Fruit fly (Drosophila melanogaster) whole organism, embryonic: ENCODE results near the gene CG6066.

Experiments
- ATbp ChIP-seq: fragments of 200-800 bp; sonication (Bioruptor generic); optimal IDR thresholded peaks from 2 replicates; lab custom pipeline; 2017; ENCODE audit warnings: missing biosample characterization, mild to moderate bottlenecking, missing genetic modification characterization, missing genetic modification reagents
- Asciz ChIP-seq: fragments of 200-800 bp; sonication (Bioruptor generic); optimal IDR thresholded peaks from 2 replicates; lab custom pipeline; 2017; ENCODE audit warnings: missing biosample characterization, mild to moderate bottlenecking, missing genetic modification characterization, missing genetic modification reagents
- Atf-2 ChIP-seq: fragments of 200-800 bp; sonication (Bioruptor generic); optimal IDR thresholded peaks from 2 replicates; lab custom pipeline; 2016; ENCODE audit warnings: missing biosample characterization, missing genetic modification characterization
- Awh ChIP-seq: fragments of 200-800 bp; sonication (Bioruptor generic); IDR thresholded peaks from 2 replicates; pipeline ENCODE4, ENCODE4 v1.3.6; 2022; ENCODE audit warnings: missing biosample characterization, missing genetic modification characterization
- Bgb ChIP-seq: fragments of 200-800 bp; sonication (Bioruptor generic); IDR thresholded peaks from 2 replicates; pipeline ENCODE4 v1.3.6; 2022; ENCODE audit warnings: missing biosample characterization, missing genetic modification characterization; ENCODE audit not compliant: partially characterized antibody
- Blimp-1 ChIP-seq: fragments of 200-800 bp; sonication (Bioruptor generic); optimal IDR thresholded peaks from 3 replicates; lab custom pipeline; 2018; ENCODE audit warnings: missing biosample characterization, missing genetic modification characterization, mild to moderate bottlenecking, moderate library complexity, missing genetic modification reagents
- CG1233 ChIP-seq: fragments of 200-800 bp; sonication (Bioruptor generic); optimal IDR thresholded peaks from 4 replicates; lab custom pipeline; 2018; ENCODE audit warnings: missing biosample characterization, mild to moderate bottlenecking, missing genetic modification characterization
- CG13894 ChIP-seq: fragments of 200-800 bp; sonication (Bioruptor generic); optimal IDR thresholded peaks from 3 replicates; lab custom pipeline; 2018; ENCODE audit warnings: missing biosample characterization, mild to moderate bottlenecking, missing genetic modification characterization, moderate library complexity
- CG15514 ChIP-seq: fragments of 200-800 bp; sonication (Bioruptor generic); optimal IDR thresholded peaks from 3 replicates; lab custom pipeline; 2017; ENCODE audit warnings: missing biosample characterization, missing genetic modification characterization, mild to moderate bottlenecking, moderate library complexity, missing genetic modification reagents
- CG17361 ChIP-seq: fragments of 200-800 bp; sonication (Bioruptor generic); IDR thresholded peaks from 3 replicates; pipeline ENCODE4 v1.3.6; 2022; ENCODE audit warnings: missing biosample characterization, missing genetic modification characterization
- CG17912 ChIP-seq: fragments of 200-800 bp; sonication (Bioruptor generic); optimal IDR thresholded peaks from 2 replicates; lab custom pipeline; 2018; ENCODE audit warnings: missing biosample characterization, mild to moderate bottlenecking, missing genetic modification characterization
- CG18599 ChIP-seq: fragments of 200-800 bp; sonication (Bioruptor generic); optimal IDR thresholded peaks from 3 replicates; lab custom pipeline; 2017; ENCODE audit warnings: missing biosample characterization, missing genetic modification characterization, mild to moderate bottlenecking, moderate library complexity, missing genetic modification reagents
- CG2120 ChIP-seq: fragments of 200-800 bp; sonication (Bioruptor generic); optimal IDR thresholded peaks from 3 replicates; lab custom pipeline; 2016; ENCODE audit warnings: missing biosample characterization, missing genetic modification characterization
- CG32767 ChIP-seq: fragments of 200-800 bp; sonication (Bioruptor generic); IDR thresholded peaks from 2 replicates; pipeline ENCODE4 v1.3.6; 2022; ENCODE audit warnings: missing biosample characterization, missing genetic modification characterization
- CG33213 ChIP-seq: fragments of 200-800 bp; sonication (Bioruptor generic); optimal IDR thresholded peaks from 3 replicates; lab custom pipeline; 2016; ENCODE audit warnings: missing biosample characterization, missing genetic modification characterization
- CG6689 ChIP-seq: fragments of 200-800 bp; sonication (Bioruptor generic); IDR thresholded peaks from 2 replicates; pipeline ENCODE4 v1.3.6; 2022; ENCODE audit warnings: missing biosample characterization, missing genetic modification characterization
- CG6813 ChIP-seq: fragments of 200-800 bp; sonication (Bioruptor generic); optimal IDR thresholded peaks from 2 replicates; lab custom pipeline; 2017; ENCODE audit warnings: missing biosample characterization, missing genetic modification characterization, mild to moderate bottlenecking, moderate library complexity, missing genetic modification reagents
- CHES-1-like ChIP-seq: fragments of 200-800 bp; sonication (Bioruptor generic); optimal IDR thresholded peaks from 2 replicates; lab custom pipeline; 2016; ENCODE audit warnings: missing biosample characterization, missing genetic modification characterization
- Dbx ChIP-seq: fragments of 200-800 bp; sonication (Bioruptor generic); IDR thresholded peaks from 3 replicates; pipeline ENCODE4 v1.3.6; 2022; ENCODE audit warnings: missing biosample characterization, missing genetic modification characterization
- Eip74EF ChIP-seq, 2 experiments: fragments of 200-800 bp in 1 of 2; fragments of >200 bp in 1 of 2; sonication (Bioruptor generic) in 1 of 2; optimal IDR thresholded peaks; 2 replicates each; lab custom pipeline; 2017 to 2019; ENCODE audit warnings: missing biosample characterization in 2 of 2, missing genetic modification characterization in 2 of 2, mild to moderate bottlenecking in 1 of 2, moderate library complexity in 1 of 2
- Fer3 ChIP-seq: fragments of 200-800 bp; sonication (Bioruptor generic); optimal IDR thresholded peaks from 2 replicates; lab custom pipeline; 2018; ENCODE audit warnings: missing biosample characterization, mild to moderate bottlenecking, missing genetic modification characterization, moderate library complexity
- HHEX ChIP-seq: fragments of 200-800 bp; sonication (Bioruptor generic); optimal IDR thresholded peaks from 3 replicates; lab custom pipeline; 2017; ENCODE audit warnings: missing biosample characterization, mild to moderate bottlenecking, missing genetic modification characterization, missing genetic modification reagents
- HLH4C ChIP-seq: fragments of 200-800 bp; sonication (Bioruptor generic); IDR thresholded peaks from 3 replicates; pipeline ENCODE4 v1.3.6; 2022; ENCODE audit warnings: missing biosample characterization, missing genetic modification characterization; ENCODE audit not compliant: partially characterized antibody
- Max ChIP-seq: fragments of 200-800 bp; sonication (Bioruptor generic); optimal IDR thresholded peaks from 2 replicates; lab custom pipeline; 2016; ENCODE audit warnings: missing biosample characterization, mild to moderate bottlenecking, missing genetic modification characterization
- Med ChIP-seq: fragments of 200-800 bp; sonication (Bioruptor generic); peaks from one replicate; lab custom pipeline; 2016; ENCODE audit warnings: missing biosample characterization, missing genetic modification characterization, mild to moderate bottlenecking, inconsistent platforms, moderate library complexity
- Meics ChIP-seq: fragments of 200-800 bp; sonication (Bioruptor generic); optimal IDR thresholded peaks from 2 replicates; lab custom pipeline; 2017; ENCODE audit warnings: missing biosample characterization, mild to moderate bottlenecking, missing genetic modification characterization
- NC2α ChIP-seq: fragments of 200-800 bp; sonication (Bioruptor generic); optimal IDR thresholded peaks from 2 replicates; lab custom pipeline; 2016; ENCODE audit warnings: missing biosample characterization, missing genetic modification characterization
- PHDP ChIP-seq: fragments of 200-800 bp; sonication (Bioruptor generic); optimal IDR thresholded peaks from 3 replicates; lab custom pipeline; 2018; ENCODE audit warnings: missing biosample characterization, mild to moderate bottlenecking, missing genetic modification characterization, moderate library complexity
- Rfx ChIP-seq: fragments of 200-800 bp; sonication (Bioruptor generic); IDR thresholded peaks from 2 replicates; pipeline ENCODE4 v1.3.6; 2022; ENCODE audit warnings: missing biosample characterization, missing genetic modification characterization
- Six4 ChIP-seq: fragments of 200-800 bp; sonication (Bioruptor generic); optimal IDR thresholded peaks from 2 replicates; lab custom pipeline; 2016; ENCODE audit warnings: missing biosample characterization, missing genetic modification characterization
- Trl ChIP-seq, 3 experiments: fragments of >200 bp in 2 of 3; fragments of 200-800 bp in 1 of 3; sonication (Bioruptor generic) in 1 of 3; optimal IDR thresholded peaks; 2 replicates in 1 of 3; 3 replicates in 2 of 3; lab custom pipeline; 2016 to 2017; ENCODE audit warnings: missing biosample characterization in 1 of 3, missing genetic modification characterization in 1 of 3
- ara ChIP-seq: fragments of 200-800 bp; sonication (Bioruptor generic); IDR thresholded peaks from 2 replicates; pipeline ENCODE4 v1.3.6; 2022; ENCODE audit warnings: missing biosample characterization, missing genetic modification characterization
- bigmax ChIP-seq: fragments of 200-800 bp; sonication (Bioruptor generic); optimal IDR thresholded peaks from 2 replicates; lab custom pipeline; 2018; ENCODE audit warnings: missing biosample characterization, mild to moderate bottlenecking, missing genetic modification characterization
- ci ChIP-seq: fragments of 200-800 bp; sonication (Bioruptor generic); IDR thresholded peaks from 3 replicates; pipeline ENCODE4 v1.3.6; 2022; ENCODE audit warnings: missing biosample characterization, missing genetic modification characterization
- crp ChIP-seq, 2 experiments: fragments of 200-800 bp; sonication (Bioruptor generic); optimal IDR thresholded peaks; 2 replicates in 1 of 2; 3 replicates in 1 of 2; lab custom pipeline; 2017; ENCODE audit warnings: missing biosample characterization in 2 of 2, missing genetic modification characterization in 2 of 2, mild to moderate bottlenecking in 1 of 2, moderate library complexity in 1 of 2
- ham ChIP-seq: fragments of 200-800 bp; sonication (Bioruptor generic); IDR thresholded peaks from 2 replicates; pipeline ENCODE4 v1.3.6; 2022; ENCODE audit warnings: missing biosample characterization, missing genetic modification characterization
- her ChIP-seq: fragments of 200-800 bp; sonication (Bioruptor generic); optimal IDR thresholded peaks from 2 replicates; lab custom pipeline; 2016; ENCODE audit warnings: missing biosample characterization, missing genetic modification characterization
- kni ChIP-seq: fragments of 200-800 bp; sonication (Bioruptor generic); optimal IDR thresholded peaks from 3 replicates; lab custom pipeline; 2017; ENCODE audit warnings: mild to moderate bottlenecking, missing biosample characterization, missing genetic modification reagents, missing genetic modification characterization
- lab ChIP-seq: fragments of 200-800 bp; sonication (Bioruptor generic); optimal IDR thresholded peaks from 3 replicates; lab custom pipeline; 2017; ENCODE audit warnings: missing biosample characterization, missing genetic modification characterization, mild to moderate bottlenecking, moderate library complexity, missing genetic modification reagents
- lmd ChIP-seq: fragments of 200-800 bp; sonication (Bioruptor generic); IDR thresholded peaks from 2 replicates; pipeline ENCODE4 v1.3.6; 2022; ENCODE audit warnings: missing biosample characterization, missing genetic modification characterization
- mam ChIP-seq: fragments of 200-800 bp; sonication (Bioruptor generic); optimal IDR thresholded peaks from 3 replicates; lab custom pipeline; 2016; ENCODE audit warnings: missing biosample characterization, missing genetic modification characterization
- nerfin-1 ChIP-seq: fragments of 200-800 bp; sonication (Bioruptor generic); optimal IDR thresholded peaks from 3 replicates; lab custom pipeline; 2019; ENCODE audit warnings: missing biosample characterization, mild to moderate bottlenecking, missing genetic modification characterization, moderate library complexity
- run ChIP-seq: fragments of 200-800 bp; sonication (Bioruptor generic); optimal IDR thresholded peaks from 3 replicates; lab custom pipeline; 2018; ENCODE audit warnings: missing biosample characterization, mild to moderate bottlenecking, missing genetic modification characterization
- sens ChIP-seq: fragments of 200-800 bp; sonication (Bioruptor generic); peaks from one replicate; lab custom pipeline; 2016; ENCODE audit warnings: missing biosample characterization, missing genetic modification characterization
- seq ChIP-seq: fragments of 200-800 bp; sonication (Bioruptor generic); IDR thresholded peaks from 2 replicates; pipeline ENCODE4 v1.3.6; 2022; ENCODE audit warnings: missing biosample characterization, missing genetic modification characterization
- sqz ChIP-seq: fragments of 200-800 bp; sonication (Bioruptor generic); optimal IDR thresholded peaks from 3 replicates; lab custom pipeline; 2018; ENCODE audit warnings: missing biosample characterization, mild to moderate bottlenecking, missing genetic modification characterization
- tna ChIP-seq: fragments of 200-800 bp; sonication (Bioruptor generic); IDR thresholded peaks from 2 replicates; pipeline ENCODE4 v1.3.6; 2022; ENCODE audit warnings: missing biosample characterization, missing genetic modification characterization; ENCODE audit not compliant: partially characterized antibody
- vvl ChIP-seq: fragments of 200-800 bp; sonication (Bioruptor generic); IDR thresholded peaks from 2 replicates; pipeline ENCODE4 v1.3.6; 2022; ENCODE audit warnings: missing biosample characterization, missing genetic modification characterization
- wek ChIP-seq: fragments of 200-800 bp; sonication (Bioruptor generic); optimal IDR thresholded peaks from 3 replicates; lab custom pipeline; 2018; ENCODE audit warnings: missing biosample characterization, mild to moderate bottlenecking, missing genetic modification characterization, moderate library complexity
- wor ChIP-seq: fragments of 200-800 bp; sonication (Bioruptor generic); IDR thresholded peaks from 2 replicates; pipeline ENCODE4 v1.3.6; 2022; ENCODE audit warnings: missing biosample characterization, missing genetic modification characterization

The CG6066 gene

DNA sequence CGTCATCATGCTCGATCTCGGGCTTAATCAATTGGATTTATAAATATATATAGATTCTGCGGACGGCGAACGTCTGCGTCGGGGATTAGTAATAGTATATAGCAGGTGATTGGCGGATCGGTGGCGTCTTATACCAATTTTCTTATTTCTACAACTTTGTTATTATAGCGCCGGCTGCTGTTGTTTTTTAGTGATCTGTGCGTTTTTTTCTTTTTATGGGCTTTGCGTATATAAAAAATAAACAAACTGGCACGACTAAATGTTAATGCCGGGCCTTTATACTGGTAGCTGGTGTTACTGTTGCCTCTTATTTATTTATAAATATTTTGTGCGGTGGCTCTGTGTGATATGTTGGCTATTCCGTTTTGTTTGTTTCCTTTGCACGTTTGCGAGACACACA is 47.3 kb downstream of the CG6066 start (continued):
- no peak for TF ChIP-seq CG17361
- TF ChIP-seq CG33213, result no peak
- TF ChIP-seq nerfin-1, result no peak
- TF ChIP-seq ara, result no peak
- TF ChIP-seq Atf-2 (GFP tag; lab: Kevin White, UChicago), result no peak
- no peak for TF ChIP-seq NC2α
- no peak for TF ChIP-seq ham (GFP tag; lab: Robert Waterston, UW)
- TF ChIP-seq seq (GFP tag; lab: Robert Waterston, UW), result no peak
- TF ChIP-seq mam, result no peak
- TF ChIP-seq Max (GFP tag; lab: Kevin White, UChicago), result no peak
- TF ChIP-seq PHDP (tag; lab: Kevin White, UChicago), result no peak
- TF ChIP-seq sqz, result no peak
- no peak for TF ChIP-seq CG32767 (GFP tag; lab: Robert Waterston, UW)
- TF ChIP-seq HLH4C (GFP tag; lab: Robert Waterston, UW), result no peak
- TF ChIP-seq lab (GFP tag; lab: Kevin White, UChicago), result peak; percentile 2
- no peak for TF ChIP-seq Eip74EF (GFP tag; optimal IDR thresholded peaks at IDR 0.05; lab: Kevin White, UChicago)
- TF ChIP-seq CG6689 (GFP tag; lab: Robert Waterston, UW), result no peak
- no peak for TF ChIP-seq lmd (GFP tag; lab: Robert Waterston, UW)
- TF ChIP-seq bigmax (GFP tag; lab: Kevin White, UChicago), result no peak
- TF ChIP-seq Fer3, result no peak
- no peak for TF ChIP-seq CG17912

DNA sequence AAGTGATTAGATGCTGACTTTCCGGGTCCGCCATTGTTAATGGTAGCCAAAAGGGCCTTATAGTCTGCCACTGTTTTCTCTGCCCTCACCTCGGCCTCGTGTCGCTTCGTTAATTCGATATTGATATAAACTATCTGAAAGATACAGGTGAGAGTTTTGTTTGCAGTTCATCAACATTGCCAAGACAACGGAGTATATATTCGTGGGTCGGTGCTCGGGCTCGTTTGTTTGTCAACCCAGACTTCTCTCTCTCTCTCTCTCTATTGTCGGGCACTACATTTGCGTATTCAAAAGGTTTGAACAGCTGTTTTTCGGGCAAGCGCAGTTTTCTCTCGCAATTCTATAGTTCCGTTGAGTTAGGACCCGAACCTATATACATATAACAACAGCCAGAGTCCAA is 49.1 kb downstream of the CG6066 start:
- TF ChIP-seq kni (GFP tag; lab: Kevin White, UChicago) (peak; percentile 5), sens (peak; percentile 85), wek (peak; percentile 9), ATbp (GFP tag; lab: Kevin White, UChicago) (peak; percentile 55), crp (GFP tag; optimal IDR thresholded peaks at IDR 0.05; lab: Kevin White, UChicago) (peak in 1 of 2 experiments; percentile 47), vvl (peak; percentile 33; the same call in 1 of the 2 replicates), Awh (GFP tag; lab: Robert Waterston, UW) (peak; percentile 52; the same call in 1 of the 2 replicates), Meics (GFP tag; lab: Kevin White, UChicago) (peak; percentile 17), her (GFP tag; lab: Kevin White, UChicago) (no peak), CG1233 (GFP tag; lab: Kevin White, UChicago) (peak; percentile 3), Dbx (no peak), CG18599 (GFP tag; lab: Kevin White, UChicago) (peak; percentile 59), Rfx (peak; percentile 21; the same call in 1 of the 2 replicates), Med (GFP tag; lab: Kevin White, UChicago) (peak; percentile 23), Blimp-1 (peak; percentile 25), HHEX (GFP tag; lab: Kevin White, UChicago) (peak; percentile 11), Trl (optimal IDR thresholded peaks at IDR 0.05; lab: Kevin White, UChicago) (peak; percentile 1 to 39), Trl (GFP tag; optimal IDR thresholded peaks at IDR 0.05; lab: Kevin White, UChicago) (no peak), ci (GFP tag; lab: Robert Waterston, UW) (0 out of 3 replicates have a peak, but pooled peaks have one; percentile 56), CG6813 (GFP tag; lab: Kevin White, UChicago) (peak; percentile 46), run (tag; lab: Kevin White, UChicago) (no peak), Six4 (no peak), wor (GFP tag; lab: Robert Waterston, UW) (no peak), lab (GFP tag; lab: Kevin White, UChicago) (peak; percentile 73), CG15514 (GFP tag; lab: Kevin White, UChicago) (peak; percentile 33), CHES-1-like (GFP tag; lab: Kevin White, UChicago) (no peak), tna (GFP tag; lab: Robert Waterston, UW) (no peak), CG13894 (peak; percentile 78), Asciz (GFP tag; lab: Kevin White, UChicago) (peak; percentile 39), CG2120 (GFP tag; lab: Kevin White, UChicago) (peak; percentile 16), Bgb (no peak)
